Worm (Caenorhabditis elegans) whole organism, L4 larva: ENCODE measurements around the gene AH6.17.

ENCODE experiments used
- F10B5.3 ChIP-seq: sonication (generic microtip); optimal IDR thresholded peaks from 2 replicates; lab custom pipeline; 2016; ENCODE audit warnings: mild to moderate bottlenecking, missing genetic modification characterization, missing compliant biosample characterization
- T20F7.1 ChIP-seq: fragments of 200-800 bp; sonication (Bioruptor generic); optimal IDR thresholded peaks from 2 replicates; lab custom pipeline; 2018; ENCODE audit warnings: mild to moderate bottlenecking, missing genetic modification characterization, missing compliant biosample characterization
- T26A8.4 ChIP-seq: fragments of 200-800 bp; sonication (Bioruptor generic); IDR thresholded peaks from 2 replicates; pipeline ENCODE4 v1.3.6; 2022; ENCODE audit warnings: missing genetic modification characterization, missing compliant biosample characterization
- Y48G9A.11 ChIP-seq: fragments of 200-800 bp; sonication (Bioruptor generic); IDR thresholded peaks from 2 replicates; pipeline ENCODE4 v1.3.6; 2022; ENCODE audit warnings: missing genetic modification reagents, missing genetic modification characterization, missing compliant biosample characterization
- Y5F2A.4 ChIP-seq: fragments of 200-800 bp; sonication (Bioruptor generic); optimal IDR thresholded peaks from 2 replicates; lab custom pipeline; 2018; ENCODE audit warnings: mild to moderate bottlenecking, missing genetic modification characterization, missing compliant biosample characterization
- aha-1 ChIP-seq: fragments of 150-350 bp; peaks from one replicate; lab custom pipeline; 2014; ENCODE audit warnings: missing biosample characterization, missing genetic modification characterization
- aly-2 ChIP-seq: sonication (generic microtip); optimal IDR thresholded peaks from 2 replicates; lab custom pipeline; 2018; ENCODE audit warnings: missing biosample characterization, missing genetic modification characterization
- ceh-20 ChIP-seq: fragments of 200-800 bp; sonication (Bioruptor generic); IDR thresholded peaks from 2 replicates; pipeline ENCODE4 v1.3.6; 2022; ENCODE audit warnings: missing genetic modification reagents, missing genetic modification characterization, missing compliant biosample characterization
- ceh-28 ChIP-seq: fragments of 150-350 bp; optimal IDR thresholded peaks from 2 replicates; lab custom pipeline; 2014; ENCODE audit warnings: missing biosample characterization, missing genetic modification reagents, missing genetic modification characterization
- ceh-32 ChIP-seq: sonication (generic microtip); optimal IDR thresholded peaks from 2 replicates; lab custom pipeline; 2016; ENCODE audit warnings: mild to moderate bottlenecking, missing genetic modification characterization, missing compliant biosample characterization; ENCODE audit not compliant: poor library complexity
- ceh-44 ChIP-seq: fragments of 200-800 bp; sonication (Bioruptor generic); IDR thresholded peaks from 2 replicates; pipeline ENCODE4 v1.3.6; 2022; ENCODE audit warnings: missing genetic modification reagents, missing genetic modification characterization, missing compliant biosample characterization
- cey-2 ChIP-seq: sonication (generic microtip); optimal IDR thresholded peaks from 3 replicates; lab custom pipeline; 2017; ENCODE audit warnings: missing genetic modification characterization, mild to moderate bottlenecking, missing compliant biosample characterization, antibody characterized with exemption, borderline replicate concordance; ENCODE audit not compliant: insufficient read depth
- daf-8 ChIP-seq: fragments of 200-800 bp; sonication (Bioruptor generic); IDR thresholded peaks from 2 replicates; pipeline ENCODE4 v1.3.6; 2022; ENCODE audit warnings: missing genetic modification characterization, missing compliant biosample characterization
- dmd-8 ChIP-seq: fragments of 200-800 bp; sonication (Bioruptor generic); IDR thresholded peaks from 2 replicates; pipeline ENCODE4 v1.3.6; 2022; ENCODE audit warnings: missing genetic modification characterization, missing compliant biosample characterization
- dpl-1 ChIP-seq: fragments of 150-350 bp; optimal IDR thresholded peaks from 2 replicates; lab custom pipeline; 2014; ENCODE audit warnings: missing biosample characterization, missing genetic modification reagents, missing genetic modification characterization
- dve-1 ChIP-seq: sonication (generic microtip); optimal IDR thresholded peaks from 2 replicates; lab custom pipeline; 2017; ENCODE audit warnings: antibody characterized with exemption, mild to moderate bottlenecking, missing genetic modification characterization, missing compliant biosample characterization; ENCODE audit not compliant: insufficient read depth
- hlh-11 ChIP-seq: fragments of 200-800 bp; sonication (Bioruptor generic); optimal IDR thresholded peaks from 2 replicates; lab custom pipeline; 2018; ENCODE audit warnings: mild to moderate bottlenecking, missing genetic modification characterization, missing compliant biosample characterization
- hlh-30 ChIP-seq: sonication (generic microtip); optimal IDR thresholded peaks from 2 replicates; lab custom pipeline; 2017; ENCODE audit warnings: antibody characterized with exemption, mild to moderate bottlenecking, missing genetic modification characterization, missing compliant biosample characterization; ENCODE audit not compliant: insufficient read depth
- hmg-1.1 ChIP-seq: fragments of 200-800 bp; sonication (Bioruptor generic); IDR thresholded peaks from 2 replicates; pipeline ENCODE4 v1.3.6; 2022; ENCODE audit warnings: missing genetic modification reagents, missing genetic modification characterization, missing compliant biosample characterization
- mdl-1 ChIP-seq, 2 experiments: fragments of 150-350 bp in 1 of 2; sonication (generic microtip) in 1 of 2; optimal IDR thresholded peaks; 2 replicates each; lab custom pipeline; 2014 to 2017; ENCODE audit warnings: missing biosample characterization in 2 of 2, missing genetic modification characterization in 2 of 2
- mdt-29 ChIP-seq: fragments of 200-800 bp; sonication (Bioruptor generic); IDR thresholded peaks from 2 replicates; pipeline ENCODE4 v1.3.6; 2022; ENCODE audit warnings: missing genetic modification reagents, missing genetic modification characterization, missing compliant biosample characterization
- mes-2 ChIP-seq: sonication (generic microtip); optimal IDR thresholded peaks from 2 replicates; lab custom pipeline; 2016; ENCODE audit warnings: missing genotype, mild to moderate bottlenecking, missing genetic modification characterization, missing compliant biosample characterization; ENCODE audit not compliant: poor library complexity, severe bottlenecking
- mxl-3 ChIP-seq: fragments of 200-800 bp; sonication (Bioruptor generic); optimal IDR thresholded peaks from 2 replicates; lab custom pipeline; 2018; ENCODE audit warnings: mild to moderate bottlenecking, missing genetic modification characterization, missing compliant biosample characterization
- nhr-10 ChIP-seq: fragments of 150-350 bp; optimal IDR thresholded peaks from 2 replicates; lab custom pipeline; 2014; ENCODE audit warnings: missing biosample characterization, missing genetic modification characterization
- nhr-11 ChIP-seq: fragments of 150-350 bp; optimal IDR thresholded peaks from 2 replicates; lab custom pipeline; 2014; ENCODE audit warnings: missing biosample characterization, missing genetic modification characterization
- nhr-237 ChIP-seq: sonication (generic microtip); optimal IDR thresholded peaks from 2 replicates; lab custom pipeline; 2017; ENCODE audit warnings: missing biosample characterization, missing genetic modification characterization
- nhr-28 ChIP-seq: fragments of 150-350 bp; optimal IDR thresholded peaks from 2 replicates; lab custom pipeline; 2014; ENCODE audit warnings: missing biosample characterization, missing genetic modification characterization
- nhr-42 ChIP-seq: fragments of 200-800 bp; sonication (Bioruptor generic); IDR thresholded peaks from 2 replicates; pipeline ENCODE4 v1.3.6; 2022; ENCODE audit warnings: missing genetic modification characterization, missing compliant biosample characterization
- nhr-48 ChIP-seq: sonication (generic microtip); optimal IDR thresholded peaks from 2 replicates; lab custom pipeline; 2016; ENCODE audit warnings: mild to moderate bottlenecking, missing genetic modification characterization, missing compliant biosample characterization
- pqm-1 ChIP-seq: sonication (generic microtip); optimal IDR thresholded peaks from 2 replicates; lab custom pipeline; 2017; ENCODE audit warnings: missing biosample characterization, missing genetic modification characterization
- sdz-12 ChIP-seq: fragments of 200-800 bp; sonication (Bioruptor generic); optimal IDR thresholded peaks from 2 replicates; lab custom pipeline; 2018; ENCODE audit warnings: mild to moderate bottlenecking, missing genetic modification characterization, missing compliant biosample characterization
- unc-62 ChIP-seq, 3 experiments: fragments of 150-350 bp in 1 of 3; sonication (generic microtip); optimal IDR thresholded peaks in 2 of 3; peaks in 1 of 3; 1 replicate in 1 of 3; 2 replicates in 2 of 3; lab custom pipeline; 2014 to 2017; ENCODE audit warnings: missing biosample characterization in 3 of 3, missing genetic modification characterization in 3 of 3, missing genetic modification reagents in 3 of 3, missing genotype in 1 of 3
- zag-1 ChIP-seq: fragments of 150-350 bp; optimal IDR thresholded peaks from 2 replicates; lab custom pipeline; 2014; ENCODE audit warnings: missing biosample characterization, missing genetic modification characterization
- zfp-3 ChIP-seq: fragments of 200-800 bp; sonication (Bioruptor generic); conservative IDR thresholded peaks from 2 replicates; pipeline ENCODE4 v1.3.6; 2022; ENCODE audit warnings: missing genetic modification reagents, missing genetic modification characterization, missing compliant biosample characterization
- zip-2 ChIP-seq: fragments of 150-350 bp; optimal IDR thresholded peaks from 2 replicates; lab custom pipeline; 2014; ENCODE audit warnings: missing biosample characterization, missing genetic modification characterization
- ztf-11 ChIP-seq: fragments of 150-350 bp; optimal IDR thresholded peaks from 2 replicates; lab custom pipeline; 2014; ENCODE audit warnings: missing biosample characterization, missing genetic modification characterization

AH6.17 gene

ce11 chrII:9551536-9551935 is 28.6 kb downstream of the AH6.17 start, which contains the start of gene F35H8.12:
Gene F35H8.12, plus strand, starts transcription at chrII:9551836.
- TF ChIP-seq ceh-44 (GFP tag; lab: Robert Waterston, UW), result no peak
- no peak for TF ChIP-seq dpl-1 (GFP tag; lab: Kevin White, UChicago)
- TF ChIP-seq nhr-10 (tag; lab: Kevin White, UChicago), result no peak
- no peak for TF ChIP-seq dve-1
- TF ChIP-seq zip-2, result no peak
- no peak for TF ChIP-seq sdz-12 (GFP tag; lab: Kevin White, UChicago)
- no peak for TF ChIP-seq nhr-42 (GFP tag; lab: Robert Waterston, UW)
- TF ChIP-seq nhr-48, result no peak
- TF ChIP-seq F10B5.3 (tag; lab: Kevin White, UChicago), result no peak
- TF ChIP-seq Y5F2A.4, result no peak
- no peak for TF ChIP-seq mes-2 (tag; lab: Kevin White, UChicago)

ce11 chrII:9553179-9553578 is 30.2 kb downstream of the AH6.17 start, which contains the start of gene F35H8.1:
Gene F35H8.1, minus strand, starts transcription at chrII:9553279.
- TF ChIP-seq hlh-11 (tag; lab: Kevin White, UChicago), result no peak
- no peak for TF ChIP-seq zfp-3 (GFP tag; lab: Robert Waterston, UW)
- TF ChIP-seq daf-8, result no peak
- peak in 1 of 2 experiments; percentile 12 for TF ChIP-seq unc-62 (GFP tag; optimal IDR thresholded peaks at IDR 0.05 in 1 of 2; lab: Kevin White, UChicago)
- no peak for TF ChIP-seq unc-62 (tag; optimal IDR thresholded peaks at IDR 0.05; lab: Kevin White, UChicago)
- TF ChIP-seq dmd-8 (GFP tag; lab: Robert Waterston, UW), result no peak
- TF ChIP-seq nhr-237 (tag; lab: Kevin White, UChicago), result no peak
- no peak for TF ChIP-seq ceh-20
- TF ChIP-seq aly-2 (tag; lab: Kevin White, UChicago), result no peak
- no peak for TF ChIP-seq cey-2 (tag; lab: Kevin White, UChicago)

- TF ChIP-seq ceh-32 (tag; lab: Kevin White, UChicago) (no peak), T20F7.1 (GFP tag; lab: Kevin White, UChicago) (no peak), ztf-11 (no peak), zip-2 (no peak), pqm-1 (tag; lab: Kevin White, UChicago) (no peak), mxl-3 (GFP tag; lab: Kevin White, UChicago) (no peak), Y48G9A.11 (GFP tag; lab: Robert Waterston, UW) (no peak), hlh-30 (tag; lab: Kevin White, UChicago) (peak; percentile 67), aha-1 (tag; lab: Kevin White, UChicago) (peak; percentile 35), T26A8.4 (GFP tag; lab: Robert Waterston, UW) (no peak), ceh-28 (tag; lab: Kevin White, UChicago) (no peak), unc-62 (GFP tag; optimal IDR thresholded peaks at IDR 0.05 in 1 of 2; lab: Kevin White, UChicago) (no peak), unc-62 (tag; optimal IDR thresholded peaks at IDR 0.05; lab: Kevin White, UChicago) (no peak), mdl-1 (tag; optimal IDR thresholded peaks at IDR 0.05; lab: Kevin White, UChicago) (peak in 1 of 2 experiments; percentile 40), nhr-28 (tag; lab: Kevin White, UChicago) (peak; percentile 55), nhr-237 (tag; lab: Kevin White, UChicago) (no peak), zag-1 (tag; lab: Kevin White, UChicago) (no peak), F10B5.3 (tag; lab: Kevin White, UChicago) (no peak), ceh-44 (GFP tag; lab: Robert Waterston, UW) (no peak), hmg-1.1 (no peak), mdt-29 (GFP tag; lab: Robert Waterston, UW) (no peak), nhr-11 (no peak)
These were observed 32.1 kb downstream of the AH6.17 start, which contains the start of gene F35H8.2 for ce11 chrII:9554925-9555553. Gene F35H8.2, plus strand, starts transcription at chrII:9555503.
